Fruit fly (Drosophila melanogaster): Measurements from ENCODE around the gene CG42671.

DNA sequence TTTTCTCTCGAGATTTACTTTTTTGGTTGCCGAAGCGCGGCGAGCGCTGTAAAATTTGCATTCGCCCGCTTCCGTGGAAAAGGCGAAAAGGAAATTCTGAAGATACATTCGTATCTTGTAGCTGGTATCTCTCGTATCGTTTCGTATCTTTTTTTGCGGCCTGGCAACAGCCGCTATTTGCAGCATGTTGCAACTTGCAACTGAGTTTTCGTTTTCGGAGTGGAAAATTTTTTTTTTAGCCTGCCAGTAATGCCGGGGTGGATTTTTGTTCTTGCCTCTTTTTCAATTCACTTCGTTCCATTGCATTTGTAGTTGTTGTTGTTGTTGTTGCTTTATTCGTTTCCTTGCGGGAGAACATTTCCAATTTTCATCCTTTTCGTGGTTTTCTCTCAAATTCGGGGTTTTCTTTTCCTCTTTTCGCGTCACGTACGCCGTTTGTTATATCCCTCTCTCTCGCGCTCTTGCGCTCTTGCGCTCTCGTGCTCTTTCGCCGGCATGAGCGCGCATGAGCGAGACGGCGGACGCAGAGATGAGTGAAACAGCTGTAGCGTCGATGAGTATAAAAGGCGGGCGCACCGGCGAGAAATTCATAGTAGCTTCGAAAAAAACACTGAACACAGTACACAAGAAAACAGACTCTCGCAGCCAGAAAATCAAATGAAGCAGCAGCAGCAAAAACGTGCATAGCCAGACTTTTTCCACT is 37.6 kb downstream of the CG42671 start, which contains the start of gene scyl:
- TF ChIP-seq rn (GFP tag; IDR thresholded peaks at IDR 0.05) (0 out of 2 replicates have a peak, but pooled peaks have one; percentile 26), gl (tag; optimal IDR thresholded peaks at IDR 0.05) (peak; percentile 66)

Measured in whole organism, pupa.